Worm (Caenorhabditis elegans): ENCODE results near the gene T16G1.5.

ce11 chrV:12953702-12954101, 14.3 kb upstream of the T16G1.5 start, which contains the start of gene eif-3.K:
- TF ChIP-seq hnd-1 (tag; optimal IDR thresholded peaks at IDR 0.05) = no peak
- no peak for TF ChIP-seq sea-1 (GFP tag; conservative IDR thresholded peaks at IDR 0.05)
- no peak for TF ChIP-seq hmbx-1 (tag; optimal IDR thresholded peaks at IDR 0.05)
- no peak for TF ChIP-seq scrt-1 (GFP tag; IDR thresholded peaks at IDR 0.05)
- no peak for TF ChIP-seq flt-1 (GFP tag; IDR thresholded peaks at IDR 0.05)
- TF ChIP-seq F13C5.2 (tag; optimal IDR thresholded peaks at IDR 0.05) = no peak
- TF ChIP-seq ama-1 (optimal IDR thresholded peaks at IDR 0.05) = no peak
- TF ChIP-seq hmg-4 (GFP tag; optimal IDR thresholded peaks at IDR 0.05) = no peak
- no peak for TF ChIP-seq ets-7 (tag; optimal IDR thresholded peaks at IDR 0.05)
- no peak for TF ChIP-seq B0310.2 (tag; optimal IDR thresholded peaks at IDR 0.05)
